Fruit fly (Drosophila melanogaster): ENCODE measurements around the gene CG3862.

DNA sequence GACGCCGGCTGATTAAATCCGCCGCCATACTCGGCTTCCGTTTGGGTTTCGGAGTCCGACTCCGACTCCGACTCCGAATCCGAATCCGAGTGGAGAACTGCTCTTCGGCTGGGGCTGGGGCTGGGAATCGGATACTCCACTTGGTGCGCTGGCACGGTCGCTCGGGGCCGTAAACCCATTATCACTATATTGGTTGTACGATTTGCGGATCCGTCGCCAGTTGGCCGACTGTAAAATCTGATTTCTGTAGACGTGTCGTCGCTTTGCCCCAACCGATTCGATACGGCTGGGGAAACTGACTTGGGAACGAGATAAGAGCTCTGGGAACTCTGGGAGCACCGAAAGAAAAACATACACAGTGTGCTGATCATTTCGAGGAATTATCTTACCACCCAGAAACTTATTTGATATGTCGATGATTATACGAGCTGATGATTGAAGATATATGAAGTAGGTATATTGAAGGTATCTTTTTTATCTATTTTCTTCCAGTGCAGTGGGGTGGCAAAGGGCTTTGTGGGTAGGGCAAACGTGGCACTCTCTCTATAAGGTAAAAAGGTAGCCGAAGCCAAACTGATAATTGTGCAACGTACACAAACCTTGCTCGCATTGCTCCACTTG lies 32.3 kb upstream of the CG3862 start:
- TF ChIP-seq CG15710 (tag; optimal IDR thresholded peaks at IDR 0.05) (peak; percentile 25), gl (tag; optimal IDR thresholded peaks at IDR 0.05) (no peak), CG10348 (GFP tag; IDR thresholded peaks at IDR 0.05) (no peak), D1 (tag; optimal IDR thresholded peaks at IDR 0.05) (no peak), CG9948 (tag; optimal IDR thresholded peaks at IDR 0.05) (no peak), CG4496 (GFP tag; IDR thresholded peaks at IDR 0.05) (no peak), EcR (GFP tag; optimal IDR thresholded peaks at IDR 0.05) (no peak), CG8159 (tag; optimal IDR thresholded peaks at IDR 0.05) (peak; percentile 6), Snoo (tag; optimal IDR thresholded peaks at IDR 0.05) (no peak), Pif1B (GFP tag; optimal IDR thresholded peaks at IDR 0.05) (no peak), rn (GFP tag; IDR thresholded peaks at IDR 0.05) (no peak)

All from whole organism, pupa.